Worm (Caenorhabditis elegans) whole organism, L2 larva: ENCODE results near the gene R160.2.

Experiments used
- ZK546.5 ChIP-seq: sonication (generic microtip); optimal IDR thresholded peaks from 2 replicates; lab custom pipeline; 2017; ENCODE audit warnings: missing biosample characterization, missing genetic modification characterization
- lin-13 ChIP-seq: fragments of 150-350 bp; optimal IDR thresholded peaks from 2 replicates; lab custom pipeline; 2014; ENCODE audit warnings: missing biosample characterization, missing genetic modification reagents, missing genetic modification characterization
- zag-1 ChIP-seq: fragments of 150-350 bp; optimal IDR thresholded peaks from 2 replicates; lab custom pipeline; 2014; ENCODE audit warnings: missing biosample characterization, missing genetic modification characterization

DNA sequence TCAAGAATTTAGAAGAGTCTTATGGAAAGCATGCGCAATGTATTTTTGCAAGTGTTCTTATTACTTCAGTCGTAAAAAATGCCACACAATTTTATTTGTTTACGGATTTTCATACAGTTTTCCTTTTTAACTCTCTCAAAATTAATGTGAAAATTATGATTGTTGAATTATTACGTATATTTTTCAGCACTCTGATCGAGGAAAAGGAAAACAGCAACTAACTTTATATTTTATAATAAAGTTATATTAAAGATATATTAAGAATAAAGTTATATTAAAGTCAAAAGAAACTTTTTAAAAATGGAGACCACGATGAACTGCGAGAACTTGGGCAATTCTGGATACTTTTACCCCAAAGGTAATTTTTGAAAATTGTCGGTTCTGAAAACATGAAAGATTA lies 26.5 kb downstream of the R160.2 start, which contains the start of gene F14H12.2:
- no peak for TF ChIP-seq zag-1 (tag; lab: Kevin White, UChicago)
- no peak for TF ChIP-seq ZK546.5 (tag; lab: Kevin White, UChicago)
- no peak for TF ChIP-seq lin-13 (GFP tag; lab: Kevin White, UChicago)
